Fruit fly (Drosophila melanogaster): ENCODE results near the gene CG17260.
A peak's percentile ranks its signal among the peaks of the same experiment; 100 is the strongest.

CG17260 gene

DNA sequence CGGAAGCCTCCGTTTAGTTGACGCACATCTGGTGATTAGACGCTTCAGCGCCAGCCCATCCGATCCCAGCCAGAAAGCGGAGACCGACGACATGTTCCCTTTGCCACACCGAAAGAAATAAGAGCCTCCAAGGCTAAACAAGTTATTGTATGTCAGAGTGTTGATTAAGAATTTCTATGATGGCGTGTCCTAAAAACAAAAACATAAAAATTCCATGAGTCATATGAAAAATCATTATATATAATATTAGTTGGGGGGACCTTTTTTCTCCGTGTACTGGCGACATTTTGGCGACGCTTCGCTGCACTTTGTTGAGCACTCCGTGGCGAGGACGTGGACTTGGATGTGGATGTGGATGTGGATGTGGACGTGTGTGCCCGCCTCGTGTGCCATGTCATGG is 24.2 kb upstream of the CG17260 start:
- no peak for TF ChIP-seq CG17801 (GFP tag; optimal IDR thresholded peaks at IDR 0.05; ENCODE audit: partially characterized antibody)

DNA sequence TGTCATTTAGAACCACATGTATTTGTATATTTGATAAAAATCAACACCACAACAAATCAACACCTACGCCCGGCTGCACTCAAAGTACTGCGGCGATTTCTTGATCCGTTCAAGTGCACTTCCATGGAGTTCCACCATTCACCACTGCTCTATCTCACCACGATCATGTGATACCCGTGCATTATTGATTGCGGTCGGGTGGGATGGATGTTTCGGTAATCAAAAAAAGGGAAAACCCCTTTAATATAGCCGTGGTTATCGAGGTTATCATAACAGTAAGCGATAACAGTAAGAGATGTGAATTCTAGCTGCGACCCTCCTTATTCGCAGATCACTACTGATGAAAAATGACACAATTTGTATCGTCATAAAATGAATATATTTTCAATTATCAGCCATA is 18.8 kb upstream of the CG17260 start, which contains the start of the genes CG17224 and CG17264:
Gene CG17224, minus strand, starts transcription at position 97 of the 400 bp plus-strand sequence.
Gene CG17264, plus strand, starts transcription at position 297 of the 400 bp plus-strand sequence.
- TF ChIP-seq CG17801 (GFP tag; optimal IDR thresholded peaks at IDR 0.05; ENCODE audit: partially characterized antibody) = peak; percentile 23

DNA sequence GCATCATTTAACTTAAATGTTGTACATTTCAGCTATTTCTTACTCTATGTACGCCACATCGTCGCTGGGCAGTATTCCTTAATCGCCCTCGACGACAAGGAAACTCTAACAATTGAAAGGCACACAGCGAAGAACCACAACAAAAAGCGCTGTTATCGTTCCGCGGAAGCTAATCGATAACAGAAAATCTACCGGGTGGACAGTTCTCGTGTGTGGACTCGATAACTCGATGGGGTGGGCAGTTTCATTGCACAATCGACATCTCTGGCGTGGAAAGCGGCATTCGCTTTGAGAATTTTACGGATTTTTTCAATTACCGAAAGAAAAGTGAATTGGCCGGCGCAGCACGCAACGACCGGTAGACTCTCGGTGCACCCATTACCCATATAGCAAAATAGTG is 14.0 kb upstream of the CG17260 start, which contains the start of the genes alpha4GT1 and Prp40:
Gene alpha4GT1, minus strand, starts transcription at position 156 of the 400 bp plus-strand sequence.
Gene Prp40, plus strand, starts transcription at position 241 of the 400 bp plus-strand sequence.
- peak; percentile 38 for TF ChIP-seq CG17801 (GFP tag; optimal IDR thresholded peaks at IDR 0.05; ENCODE audit: partially characterized antibody)

DNA sequence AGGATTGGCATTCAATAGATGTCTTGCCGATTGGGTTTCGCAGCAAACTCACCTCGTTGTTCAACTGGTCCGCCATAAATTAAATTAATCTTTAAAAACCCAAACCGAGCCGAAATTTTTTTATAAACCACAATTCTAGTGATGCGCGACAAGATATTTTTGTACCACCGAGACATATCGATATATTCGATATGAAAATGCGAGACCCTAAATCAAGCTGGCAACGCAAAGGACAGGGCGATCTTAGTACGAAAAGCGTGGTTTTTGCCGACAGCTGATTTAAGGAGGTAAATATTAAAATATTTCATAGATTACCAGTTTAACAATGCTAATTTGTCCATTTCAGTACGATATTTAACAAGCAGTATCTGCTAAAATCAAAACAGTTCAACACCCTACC is 8.0 kb upstream of the CG17260 start, which contains the start of the genes Sf3b2 and CG17219:
Gene Sf3b2, minus strand, starts transcription at position 157 of the 400 bp plus-strand sequence.
Gene CG17219, plus strand, starts transcription at position 242 of the 400 bp plus-strand sequence.
- TF ChIP-seq CG17801 (GFP tag; optimal IDR thresholded peaks at IDR 0.05; ENCODE audit: partially characterized antibody) = peak; percentile 15

DNA sequence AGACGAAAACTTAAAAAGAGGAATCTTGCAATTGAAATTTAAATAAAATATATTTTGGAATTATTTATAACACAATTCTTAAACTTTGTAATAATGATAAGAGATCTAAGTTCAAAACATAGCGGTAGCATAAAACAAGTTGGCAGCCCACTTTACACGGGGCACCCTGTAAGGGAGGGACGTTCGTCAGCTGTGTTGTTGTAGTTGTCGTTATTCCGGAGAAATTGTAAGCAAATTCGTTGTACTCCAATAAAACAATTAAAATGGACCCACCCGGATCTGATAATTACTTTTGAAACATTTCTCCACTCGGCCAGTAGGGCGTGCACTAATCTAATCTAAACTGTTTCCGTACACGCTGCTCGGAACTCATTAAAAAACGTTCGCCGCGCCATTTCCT is 6.7 kb upstream of the CG17260 start, which contains the start of gene GABPI:
Gene GABPI, plus strand, starts transcription at position 190 of the 400 bp plus-strand sequence.
- TF ChIP-seq CG17801 (GFP tag; optimal IDR thresholded peaks at IDR 0.05; ENCODE audit: partially characterized antibody) = peak; percentile 3

DNA sequence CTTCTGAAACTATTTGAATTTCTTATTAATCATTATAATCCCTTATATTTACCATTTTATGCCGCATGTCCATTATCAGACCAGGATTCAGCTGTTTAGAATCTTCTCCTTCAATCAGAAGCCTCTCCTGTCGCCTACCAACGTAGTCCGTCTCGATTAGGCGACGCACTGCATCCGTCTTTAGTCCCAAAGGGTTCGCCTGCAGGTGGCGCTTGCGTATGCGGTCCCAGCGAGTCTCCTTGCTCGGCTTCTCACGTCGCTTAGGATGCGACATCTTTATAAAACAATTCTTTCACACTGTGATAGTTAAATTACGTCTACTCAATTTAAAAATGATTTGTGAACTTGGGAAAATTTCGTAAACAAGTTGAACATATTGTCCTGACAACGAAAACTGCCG is 2.1 kb upstream of the CG17260 start, which contains the start of gene CG17258:
Gene CG17258, minus strand, starts transcription at position 380 of the 400 bp plus-strand sequence.
- TF ChIP-seq CG17801 (GFP tag; optimal IDR thresholded peaks at IDR 0.05; ENCODE audit: partially characterized antibody) = no peak

DNA sequence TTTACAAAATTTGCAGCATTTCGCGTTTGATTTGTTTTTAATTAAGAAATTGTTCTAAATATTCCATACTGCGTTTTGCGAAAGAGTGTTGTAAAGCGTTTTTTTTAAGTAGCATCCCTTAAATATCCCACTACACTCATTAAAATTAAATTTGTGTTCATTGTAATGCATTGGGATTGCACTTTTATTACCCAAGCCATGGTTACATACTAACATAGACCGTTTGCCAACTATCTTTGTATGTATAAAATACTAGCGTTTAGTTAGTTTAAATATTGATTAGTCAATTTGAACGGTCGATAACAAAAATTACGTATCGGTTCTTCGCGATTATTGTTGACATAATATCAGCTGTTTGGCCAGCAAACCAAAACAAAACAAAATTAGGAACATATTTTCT is 2.7 kb downstream of the CG17260 start, which contains the start of the genes cnir and CG17221:
Gene cnir, minus strand, starts transcription at position 39 of the 400 bp plus-strand sequence.
Gene CG17221, plus strand, starts transcription at position 203 of the 400 bp plus-strand sequence.
- TF ChIP-seq CG17801 (GFP tag; optimal IDR thresholded peaks at IDR 0.05; ENCODE audit: partially characterized antibody) = peak; percentile 71

DNA sequence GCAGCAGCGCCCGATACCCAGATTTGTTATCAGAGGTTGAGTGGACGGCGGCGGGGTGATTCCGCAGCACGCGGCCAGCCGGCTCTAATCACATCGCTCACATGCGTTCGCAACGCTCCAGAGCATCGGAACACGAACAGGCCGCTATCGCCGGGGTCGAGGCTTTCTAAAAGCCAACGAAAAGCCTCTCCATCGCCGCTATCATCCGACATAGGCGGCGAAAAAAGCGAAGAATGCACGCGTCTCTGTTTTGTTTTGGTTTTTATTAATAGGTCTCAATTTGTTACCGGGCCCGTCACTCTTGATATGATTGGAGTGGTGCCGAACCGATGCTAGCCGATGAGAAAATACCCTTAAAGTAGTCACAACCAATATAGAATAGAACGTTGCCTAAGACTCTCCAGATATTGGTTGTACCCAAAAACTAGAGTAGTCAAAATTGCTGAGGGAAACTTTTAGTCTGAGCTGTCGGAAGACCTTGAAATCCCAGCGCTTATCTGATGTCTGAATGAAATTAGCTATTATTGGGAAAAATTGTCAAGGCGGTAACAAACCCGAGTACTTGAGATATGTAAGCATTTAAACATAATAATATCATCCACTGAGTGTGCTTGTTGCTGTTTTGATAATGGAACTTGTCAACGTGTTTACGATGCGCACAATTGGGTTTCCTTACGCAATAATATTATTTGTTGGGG is 5.0 kb downstream of the CG17260 start, which contains the start of gene CG17261:
Gene CG17261, plus strand, starts transcription at position 634 of the 698 bp plus-strand sequence.
- peak; percentile 17 for TF ChIP-seq CG17801 (GFP tag; optimal IDR thresholded peaks at IDR 0.05; ENCODE audit: partially characterized antibody)

DNA sequence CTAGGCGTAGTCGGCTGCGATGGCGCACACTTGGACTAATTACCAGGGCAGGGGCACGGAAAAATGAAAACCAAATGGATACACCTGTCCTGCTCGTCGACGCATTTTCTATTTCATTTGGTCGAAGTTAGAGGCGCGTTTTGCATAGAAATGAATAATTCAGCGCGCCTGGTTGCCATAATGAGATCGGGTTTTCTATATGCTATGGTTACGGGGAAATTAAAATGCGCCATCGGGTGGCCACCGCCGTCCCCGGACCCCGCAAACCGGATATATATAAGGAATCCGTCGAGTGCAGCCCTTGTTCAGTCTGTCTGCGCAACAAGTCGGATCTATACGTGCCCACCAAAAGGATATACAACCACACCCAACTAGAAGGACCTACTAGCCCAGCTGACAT is 6.6 kb downstream of the CG17260 start, which contains the start of gene FASN2:
Gene FASN2, plus strand, starts transcription at position 301 of the 400 bp plus-strand sequence.
- TF ChIP-seq CG17801 (GFP tag; optimal IDR thresholded peaks at IDR 0.05; ENCODE audit: partially characterized antibody) = no peak

DNA sequence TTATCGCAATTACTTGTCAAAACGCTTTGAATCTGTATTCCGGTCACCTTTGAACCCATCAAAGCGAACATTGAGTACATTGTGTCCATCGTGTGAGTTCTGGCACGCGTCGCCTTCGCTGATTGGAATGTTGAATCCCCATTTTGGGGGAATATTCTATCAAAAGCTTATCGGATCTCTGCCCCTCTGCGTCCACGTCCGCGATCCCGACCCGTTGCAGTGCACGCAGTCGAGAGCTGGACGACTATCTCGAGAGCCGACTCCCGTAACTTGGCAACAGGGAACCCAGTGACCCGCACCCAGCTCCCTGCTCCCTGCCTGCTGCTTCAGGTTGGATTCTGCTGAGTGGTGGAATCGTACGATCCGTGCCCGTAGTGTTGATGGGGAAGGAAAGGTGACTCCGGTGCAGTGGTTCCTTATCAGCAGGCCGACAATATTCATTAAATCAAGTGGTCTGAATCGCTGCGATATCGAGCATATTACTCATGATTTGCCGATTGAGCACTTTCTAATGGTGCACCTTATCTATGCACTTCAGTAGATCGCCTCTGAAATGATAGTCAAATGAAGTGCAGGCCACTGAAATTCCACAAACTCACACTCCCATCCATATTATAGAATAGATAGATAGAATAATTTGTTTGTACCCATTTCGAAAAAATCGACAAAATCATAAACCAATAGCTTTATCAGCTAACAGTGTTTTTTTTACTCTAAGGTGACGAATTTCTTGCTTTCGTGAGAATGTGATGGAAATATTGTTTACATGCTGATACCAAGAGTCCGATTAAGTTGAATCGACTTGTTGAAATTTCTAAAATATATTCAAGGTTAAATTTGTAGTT is 7.9 kb downstream of the CG17260 start:
- no peak for TF ChIP-seq CG17801 (GFP tag; optimal IDR thresholded peaks at IDR 0.05; ENCODE audit: partially characterized antibody)

DNA sequence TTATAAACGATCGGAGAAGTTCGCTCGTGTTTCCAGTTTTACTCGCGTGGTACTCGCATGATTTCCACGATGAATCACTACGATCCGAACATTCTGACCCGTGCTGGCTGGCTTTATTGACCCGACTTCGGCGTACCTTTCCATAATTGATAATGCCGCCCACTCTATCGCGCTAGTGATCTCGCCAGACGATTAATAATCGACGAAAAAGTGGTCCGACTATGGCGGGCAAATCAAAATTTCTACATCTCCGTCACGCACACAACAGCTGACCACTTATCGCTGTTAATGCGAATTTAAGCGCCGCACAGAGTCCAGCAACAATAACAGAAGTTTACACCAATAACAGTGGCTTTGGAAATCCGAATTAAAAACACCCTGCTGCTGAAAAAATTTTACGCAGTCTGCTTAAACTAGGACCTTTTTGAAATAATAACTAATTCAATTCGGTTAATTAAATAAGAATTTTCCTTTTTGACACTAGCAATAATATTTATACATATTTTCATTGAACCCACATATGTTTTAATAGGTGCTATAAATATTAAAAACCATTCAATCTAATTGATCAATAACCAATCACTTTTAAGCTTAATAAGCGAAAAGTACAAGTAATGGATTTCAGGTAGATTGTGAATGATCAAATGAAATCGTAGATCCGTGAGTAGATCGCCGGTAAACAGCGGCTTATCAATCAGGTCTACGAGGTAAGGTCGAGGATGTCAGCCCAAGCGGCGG is 18.8 kb downstream of the CG17260 start:
- TF ChIP-seq CG17801 (GFP tag; optimal IDR thresholded peaks at IDR 0.05; ENCODE audit: partially characterized antibody) = no peak

DNA sequence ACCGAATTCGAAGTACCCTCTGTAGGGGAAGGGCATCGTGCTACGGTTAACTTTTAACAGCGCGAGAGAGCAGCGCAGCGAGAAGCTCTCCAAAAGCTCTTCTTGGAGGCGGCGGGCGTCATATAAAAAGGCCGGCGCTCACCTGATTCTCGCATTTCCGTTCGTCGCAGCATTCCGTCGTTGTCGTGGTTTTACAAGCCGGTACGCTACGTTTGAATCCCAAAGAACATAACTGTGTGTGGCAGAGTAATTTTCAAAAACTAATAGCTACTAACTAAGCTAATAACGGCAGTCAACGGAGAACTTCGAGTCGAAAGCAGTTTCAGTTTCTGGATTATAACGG is 19.4 kb downstream of the CG17260 start, which contains the start of gene FASN1:
Gene FASN1, plus strand, starts transcription at position 151 of the 343 bp plus-strand sequence.
- peak; percentile 84 for TF ChIP-seq CG17801 (GFP tag; optimal IDR thresholded peaks at IDR 0.05; ENCODE audit: partially characterized antibody)

DNA sequence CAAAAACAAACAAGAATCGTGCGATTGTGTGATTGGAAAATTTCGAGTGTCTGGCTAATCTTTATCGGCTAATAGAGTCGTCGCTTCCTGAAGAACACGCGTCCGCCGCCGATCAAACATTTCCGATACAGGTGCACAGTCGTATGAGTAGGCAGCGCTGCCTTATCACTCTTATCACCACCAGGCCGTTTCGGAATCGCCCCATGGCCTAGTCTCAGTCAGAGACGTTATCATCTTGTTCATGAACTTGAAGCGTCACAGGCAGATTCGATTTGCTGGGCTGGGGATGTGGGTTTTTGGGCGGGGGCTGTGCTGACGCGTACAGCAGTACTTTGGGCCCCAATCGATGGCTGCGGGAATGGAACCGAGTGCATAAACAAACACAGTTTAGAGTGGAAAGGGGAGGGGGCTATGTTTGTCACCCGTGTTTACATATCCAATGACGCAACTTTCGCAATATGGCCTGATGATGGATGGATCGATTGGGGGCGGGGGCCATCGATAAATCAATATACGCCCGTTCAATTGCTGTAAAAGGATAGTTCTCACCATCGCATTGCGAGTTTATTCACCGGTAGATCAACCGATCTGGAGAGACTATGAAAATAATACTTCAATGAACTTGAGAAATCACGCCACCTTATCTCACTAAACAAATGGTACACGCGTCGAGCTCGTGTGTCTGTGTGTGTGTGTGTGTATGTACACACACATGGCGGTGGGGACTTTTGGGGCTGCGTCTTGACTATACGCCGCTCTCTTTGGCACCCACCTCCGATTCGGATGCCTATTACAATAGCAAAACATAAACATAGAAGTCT is 21.1 kb downstream of the CG17260 start:
- peak; percentile 8 for TF ChIP-seq CG17801 (GFP tag; optimal IDR thresholded peaks at IDR 0.05; ENCODE audit: partially characterized antibody)
